Fruit fly (Drosophila melanogaster) S2 (cell line): ENCODE measurements around the gene trh.

Experiments
- CG8478 ChIP-seq: fragments of >200 bp; optimal IDR thresholded peaks from 2 replicates; lab custom pipeline; 2018
- CTCF ChIP-seq, 2 experiments: fragments of >200 bp; optimal IDR thresholded peaks; 2 replicates each; lab custom pipeline; 2018

DNA sequence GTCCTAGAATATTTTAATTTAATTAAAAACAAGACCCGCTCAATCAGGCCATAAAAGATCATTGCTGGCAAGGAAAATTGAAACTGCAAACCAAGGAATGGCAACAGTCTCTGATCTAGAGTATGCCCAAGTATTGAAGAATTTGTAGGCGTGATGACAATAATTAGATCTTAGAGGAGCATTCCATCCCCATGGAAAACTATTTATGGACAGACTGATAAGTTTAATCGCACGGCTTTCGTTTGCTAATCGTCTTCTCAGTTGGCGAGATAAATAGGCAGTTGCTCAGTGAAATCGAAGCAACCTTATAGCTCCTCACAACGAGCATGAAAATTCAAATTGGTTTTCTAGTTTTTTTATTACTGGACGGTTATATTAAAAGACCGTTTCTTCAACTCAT lies 75.6 kb downstream of the trh start, which contains the start of gene ddbt:
- no peak for TF ChIP-seq CG8478
- no peak for TF ChIP-seq CTCF (optimal IDR thresholded peaks at IDR 0.05; lab: Kevin White, UChicago)
